Fruit fly (Drosophila melanogaster): ENCODE data around the gene Rcd4.

DNA sequence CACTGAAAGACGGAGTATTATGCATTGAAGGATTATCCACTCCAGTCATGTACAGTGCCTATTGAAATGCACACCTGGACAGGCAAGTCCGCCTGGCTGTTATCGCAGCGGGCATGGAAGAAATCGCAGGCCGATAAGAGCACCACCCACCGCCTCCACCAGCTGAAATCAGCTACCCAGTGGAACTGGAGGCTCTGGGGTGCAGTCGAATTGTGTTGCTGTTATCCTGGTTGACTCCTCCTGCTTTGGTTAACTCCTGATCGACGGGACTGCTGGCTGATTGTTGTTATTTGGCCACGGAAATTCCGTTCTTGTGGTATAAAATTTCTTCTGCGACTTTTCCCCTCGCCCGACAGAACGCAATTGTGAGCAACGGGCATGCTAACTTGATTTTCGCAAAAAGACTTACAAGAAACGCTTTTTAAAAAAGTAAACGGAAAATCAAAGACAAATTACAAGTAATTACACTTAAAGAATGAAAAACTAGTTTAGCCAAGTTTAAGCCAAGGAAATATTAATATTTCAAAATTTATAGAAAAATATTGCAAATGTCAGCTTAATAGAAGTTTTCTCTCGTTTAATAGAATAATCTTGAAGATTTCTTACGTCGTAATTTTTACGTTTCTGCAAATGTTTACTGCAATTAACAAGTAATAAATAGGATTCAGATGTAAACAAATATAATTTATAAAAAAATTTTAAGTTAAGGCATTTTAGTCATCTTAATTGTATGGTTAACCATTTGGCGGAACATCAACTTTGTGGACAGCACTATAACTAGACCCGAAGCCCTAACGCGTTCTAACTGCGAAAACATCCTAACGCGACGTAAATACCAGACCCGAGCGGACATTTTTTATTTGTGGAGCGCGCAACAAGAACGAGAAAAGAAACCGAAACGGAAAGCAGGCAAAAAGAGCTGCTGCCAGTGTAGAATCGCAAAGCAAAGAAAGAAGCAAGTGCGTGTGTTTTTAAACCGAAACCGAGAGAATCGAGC lies 32.5 kb downstream of the Rcd4 start, which contains the start of the genes CG13398 and Akap200:
- TF ChIP-seq Sox102F (GFP tag; optimal IDR thresholded peaks at IDR 0.05), result peak; percentile 35
- peak; percentile 12 for TF ChIP-seq Ets21C (GFP tag; optimal IDR thresholded peaks at IDR 0.05)
- no peak for TF ChIP-seq Gug (GFP tag; IDR thresholded peaks at IDR 0.05)
- TF ChIP-seq CG1621 (tag; optimal IDR thresholded peaks at IDR 0.05), result no peak
- peak; percentile 55; the same call in 1 of the 3 replicates for TF ChIP-seq CG8119 (GFP tag; IDR thresholded peaks at IDR 0.05)
- TF ChIP-seq CG6854 (GFP tag; optimal IDR thresholded peaks at IDR 0.05), result peak; percentile 41
- peak; percentile 46 for TF ChIP-seq net (GFP tag; optimal IDR thresholded peaks at IDR 0.05)
- no peak for TF ChIP-seq CG10669 (GFP tag; optimal IDR thresholded peaks at IDR 0.05)
- TF ChIP-seq Hr38 (GFP tag; optimal IDR thresholded peaks at IDR 0.05), result no peak
